Worm (Caenorhabditis elegans): ENCODE measurements around the gene T11G6.5.

DNA sequence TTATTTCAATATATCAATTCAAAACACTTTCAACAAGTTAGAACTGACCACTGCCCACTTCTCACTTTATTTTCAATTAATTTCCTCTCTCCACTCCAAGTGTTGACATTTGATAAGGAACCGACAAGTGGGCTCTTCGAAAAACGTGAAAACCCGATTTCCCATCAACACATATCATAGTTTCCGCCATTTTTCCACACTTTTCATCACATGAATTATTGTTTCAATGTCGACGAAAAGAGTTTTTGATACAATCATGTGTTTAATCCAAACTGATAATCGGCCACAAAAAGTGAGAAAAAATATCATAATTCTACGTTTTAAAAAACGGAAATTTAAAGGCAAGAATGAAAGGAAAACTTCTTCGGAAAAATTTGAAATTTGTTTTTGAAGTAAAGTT is 46.9 kb downstream of the T11G6.5 start:
- TF ChIP-seq unc-62 (GFP tag; optimal IDR thresholded peaks at IDR 0.05) (no peak), sea-2 (GFP tag; optimal IDR thresholded peaks at IDR 0.05) (no peak), ama-1 (optimal IDR thresholded peaks at IDR 0.05) (no peak), mdl-1 (tag; optimal IDR thresholded peaks at IDR 0.05) (no peak), hmg-11 (tag; optimal IDR thresholded peaks at IDR 0.05) (no peak), unc-39 (tag; optimal IDR thresholded peaks at IDR 0.05) (no peak), pha-4 (tag; optimal IDR thresholded peaks at IDR 0.05) (peak; percentile 77), snpc-4 (tag; optimal IDR thresholded peaks at IDR 0.05) (no peak)
